Worm (Caenorhabditis elegans): Measurements from ENCODE around the gene Y38E10A.28.

Gene Y38E10A.28

ce11 chrII:12665019-12665418 lies 35.5 kb downstream of the Y38E10A.28 start:
- TF ChIP-seq hmg-11 (tag; optimal IDR thresholded peaks at IDR 0.05) (peak; percentile 53), fkh-10 (GFP tag; optimal IDR thresholded peaks at IDR 0.05) (no peak), nhr-12 (tag; optimal IDR thresholded peaks at IDR 0.05) (no peak), lin-15B (tag; optimal IDR thresholded peaks at IDR 0.05) (no peak), pqm-1 (tag; optimal IDR thresholded peaks at IDR 0.05) (no peak), elt-1 (tag; optimal IDR thresholded peaks at IDR 0.05) (no peak), lsy-12 (tag; optimal IDR thresholded peaks at IDR 0.05) (peak; percentile 6), egl-5 (tag; optimal IDR thresholded peaks at IDR 0.05) (no peak), ceh-82 (tag; optimal IDR thresholded peaks at IDR 0.05) (no peak), fkh-2 (tag; optimal IDR thresholded peaks at IDR 0.05) (no peak), jun-1 (tag; optimal IDR thresholded peaks at IDR 0.05) (no peak), unc-62 (GFP tag; optimal IDR thresholded peaks at IDR 0.05) (no peak), nhr-76 (tag; optimal IDR thresholded peaks at IDR 0.05) (no peak), lin-39 (tag; optimal IDR thresholded peaks at IDR 0.05) (peak; percentile 40), nhr-28 (tag; optimal IDR thresholded peaks at IDR 0.05) (no peak), mdl-1 (tag; optimal IDR thresholded peaks at IDR 0.05) (no peak), sea-2 (GFP tag; optimal IDR thresholded peaks at IDR 0.05) (no peak), ama-1 (optimal IDR thresholded peaks at IDR 0.05) (no peak), tbx-2 (tag; optimal IDR thresholded peaks at IDR 0.05) (no peak), nfya-1 (tag; optimal IDR thresholded peaks at IDR 0.05; ENCODE audit: insufficient read depth) (peak; percentile 24)

ce11 chrII:12666042-12666441 lies 36.6 kb downstream of the Y38E10A.28 start:
- TF ChIP-seq zag-1 (tag; optimal IDR thresholded peaks at IDR 0.05), result no peak
- no peak for TF ChIP-seq ceh-9 (tag; optimal IDR thresholded peaks at IDR 0.05)
- no peak for TF ChIP-seq pqm-1 (tag; optimal IDR thresholded peaks at IDR 0.05)
- TF ChIP-seq lin-15B (tag; optimal IDR thresholded peaks at IDR 0.05), result no peak
- no peak for TF ChIP-seq ztf-4 (tag; optimal IDR thresholded peaks at IDR 0.05)

ce11 chrII:12668148-12668547 lies 38.7 kb downstream of the Y38E10A.28 start:
- TF ChIP-seq skn-1 (tag; optimal IDR thresholded peaks at IDR 0.05), result no peak
- TF ChIP-seq tbx-2 (tag; optimal IDR thresholded peaks at IDR 0.05), result no peak
- no peak for TF ChIP-seq unc-39 (tag; optimal IDR thresholded peaks at IDR 0.05)
- TF ChIP-seq hmg-11 (tag; optimal IDR thresholded peaks at IDR 0.05), result no peak
- no peak for TF ChIP-seq nhr-76 (tag; optimal IDR thresholded peaks at IDR 0.05)
- TF ChIP-seq nhr-43 (tag; optimal IDR thresholded peaks at IDR 0.05; ENCODE audit: poor library complexity, severe bottlenecking), result no peak
- TF ChIP-seq lin-39 (tag; optimal IDR thresholded peaks at IDR 0.05), result no peak
- TF ChIP-seq unc-62 (GFP tag; optimal IDR thresholded peaks at IDR 0.05), result no peak
- no peak for TF ChIP-seq egl-27 (tag; optimal IDR thresholded peaks at IDR 0.05)
- no peak for TF ChIP-seq nhr-237 (tag; optimal IDR thresholded peaks at IDR 0.05)
- no peak for TF ChIP-seq pha-4 (tag; optimal IDR thresholded peaks at IDR 0.05)

ce11 chrII:12668874-12669273 lies 39.4 kb downstream of the Y38E10A.28 start:
- TF ChIP-seq lin-39 (tag; optimal IDR thresholded peaks at IDR 0.05) (no peak), skn-1 (tag; optimal IDR thresholded peaks at IDR 0.05) (no peak), fkh-10 (GFP tag; optimal IDR thresholded peaks at IDR 0.05) (no peak), nfya-1 (tag; optimal IDR thresholded peaks at IDR 0.05; ENCODE audit: insufficient read depth) (no peak), R02D3.7 (tag; optimal IDR thresholded peaks at IDR 0.05) (no peak), ama-1 (optimal IDR thresholded peaks at IDR 0.05) (no peak), nhr-11 (tag; optimal IDR thresholded peaks at IDR 0.05) (no peak), aly-2 (tag; optimal IDR thresholded peaks at IDR 0.05) (no peak), fkh-2 (tag; optimal IDR thresholded peaks at IDR 0.05) (no peak), ZK546.5 (tag; optimal IDR thresholded peaks at IDR 0.05) (no peak), egl-5 (tag; optimal IDR thresholded peaks at IDR 0.05) (no peak), ztf-4 (tag; optimal IDR thresholded peaks at IDR 0.05) (no peak), zag-1 (tag; optimal IDR thresholded peaks at IDR 0.05) (no peak), egl-27 (tag; optimal IDR thresholded peaks at IDR 0.05) (no peak), mdl-1 (tag; optimal IDR thresholded peaks at IDR 0.05) (no peak), pqm-1 (tag; optimal IDR thresholded peaks at IDR 0.05) (no peak)

- no peak for TF ChIP-seq ZK546.5 (tag; optimal IDR thresholded peaks at IDR 0.05)
- peak; percentile 53 for TF ChIP-seq fkh-10 (GFP tag; optimal IDR thresholded peaks at IDR 0.05)
Observed at ce11 chrII:12669342-12669741, 39.9 kb downstream of the Y38E10A.28 start.

ce11 chrII:12669882-12670281 lies 40.4 kb downstream of the Y38E10A.28 start:
- TF ChIP-seq ztf-11 (tag; optimal IDR thresholded peaks at IDR 0.05), result no peak
- no peak for TF ChIP-seq ceh-82 (tag; optimal IDR thresholded peaks at IDR 0.05)
- no peak for TF ChIP-seq ZK546.5 (tag; optimal IDR thresholded peaks at IDR 0.05)
- TF ChIP-seq fkh-2 (tag; optimal IDR thresholded peaks at IDR 0.05), result no peak
- TF ChIP-seq nhr-237 (tag; optimal IDR thresholded peaks at IDR 0.05), result no peak
- TF ChIP-seq elt-2 (tag; optimal IDR thresholded peaks at IDR 0.05), result no peak
- TF ChIP-seq skn-1 (tag; optimal IDR thresholded peaks at IDR 0.05), result no peak
- no peak for TF ChIP-seq eor-1 (tag; optimal IDR thresholded peaks at IDR 0.05)
- TF ChIP-seq nhr-43 (tag; optimal IDR thresholded peaks at IDR 0.05; ENCODE audit: poor library complexity, severe bottlenecking), result no peak
- TF ChIP-seq nhr-12 (tag; optimal IDR thresholded peaks at IDR 0.05), result no peak
- no peak for TF ChIP-seq nhr-23 (tag; optimal IDR thresholded peaks at IDR 0.05)

Measured in whole organism, L3 larva.